Worm (Caenorhabditis elegans) whole organism, L4 larva: Measurements from ENCODE around the gene afmd-1.
A peak's percentile ranks its signal among the peaks of the same experiment; 100 is the strongest.

Experiments
- D1046.2 ChIP-seq: fragments of 200-800 bp; sonication (Bioruptor generic); IDR thresholded peaks from 2 replicates; pipeline ENCODE4 v1.3.6; 2022; ENCODE audit warnings: missing genetic modification characterization, missing compliant biosample characterization
- F10B5.3 ChIP-seq: sonication (generic microtip); optimal IDR thresholded peaks from 2 replicates; lab custom pipeline; 2016; ENCODE audit warnings: mild to moderate bottlenecking, missing genetic modification characterization, missing compliant biosample characterization
- R02D3.7 ChIP-seq: fragments of 150-350 bp; sonication (generic microtip); optimal IDR thresholded peaks from 3 replicates; lab custom pipeline; 2014; ENCODE audit warnings: missing biosample characterization, missing genetic modification characterization
- T20F7.1 ChIP-seq: fragments of 200-800 bp; sonication (Bioruptor generic); optimal IDR thresholded peaks from 2 replicates; lab custom pipeline; 2018; ENCODE audit warnings: mild to moderate bottlenecking, missing genetic modification characterization, missing compliant biosample characterization
- T26A8.4 ChIP-seq: fragments of 200-800 bp; sonication (Bioruptor generic); IDR thresholded peaks from 2 replicates; pipeline ENCODE4 v1.3.6; 2022; ENCODE audit warnings: missing genetic modification characterization, missing compliant biosample characterization
- Y48G9A.11 ChIP-seq: fragments of 200-800 bp; sonication (Bioruptor generic); IDR thresholded peaks from 2 replicates; pipeline ENCODE4 v1.3.6; 2022; ENCODE audit warnings: missing genetic modification reagents, missing genetic modification characterization, missing compliant biosample characterization
- Y5F2A.4 ChIP-seq: fragments of 200-800 bp; sonication (Bioruptor generic); optimal IDR thresholded peaks from 2 replicates; lab custom pipeline; 2018; ENCODE audit warnings: mild to moderate bottlenecking, missing genetic modification characterization, missing compliant biosample characterization
- ZK337.2 ChIP-seq: fragments of 200-800 bp; sonication (Bioruptor generic); IDR thresholded peaks from 2 replicates; pipeline ENCODE4 v1.3.6; 2022; ENCODE audit warnings: missing genetic modification reagents, missing genetic modification characterization, missing compliant biosample characterization
- ama-1 ChIP-seq: fragments of 150-350 bp; optimal IDR thresholded peaks from 2 replicates; lab custom pipeline; 2014; ENCODE audit warnings: inconsistent platforms, mixed read lengths
- arid-1 ChIP-seq: fragments of 200-800 bp; sonication (Bioruptor generic); conservative IDR thresholded peaks from 2 replicates; pipeline ENCODE4 v1.3.6; 2022; ENCODE audit warnings: missing genetic modification reagents, missing genetic modification characterization, missing compliant biosample characterization
- ceh-28 ChIP-seq: fragments of 150-350 bp; optimal IDR thresholded peaks from 2 replicates; lab custom pipeline; 2014; ENCODE audit warnings: missing biosample characterization, missing genetic modification reagents, missing genetic modification characterization
- daf-16 ChIP-seq, 3 experiments: sonication (generic microtip); optimal IDR thresholded peaks; 2 replicates each; lab custom pipeline; 2016 to 2017; ENCODE audit warnings: missing genetic modification characterization in 3 of 3, missing genetic modification reagents in 3 of 3, mild to moderate bottlenecking in 2 of 3, missing compliant biosample characterization in 2 of 3, missing biosample characterization in 1 of 3, moderate library complexity in 1 of 3
- daf-8 ChIP-seq: fragments of 200-800 bp; sonication (Bioruptor generic); IDR thresholded peaks from 2 replicates; pipeline ENCODE4 v1.3.6; 2022; ENCODE audit warnings: missing genetic modification characterization, missing compliant biosample characterization
- dmd-6 ChIP-seq: fragments of 200-800 bp; sonication (Bioruptor generic); IDR thresholded peaks from 2 replicates; pipeline ENCODE4 v1.3.6; 2022; ENCODE audit warnings: missing genetic modification reagents, missing genetic modification characterization, missing compliant biosample characterization
- egl-27 ChIP-seq: sonication (generic microtip); optimal IDR thresholded peaks from 3 replicates; lab custom pipeline; 2017; ENCODE audit warnings: missing biosample characterization, missing genetic modification reagents, missing genetic modification characterization
- egl-43 ChIP-seq: fragments of 200-800 bp; sonication (Bioruptor generic); IDR thresholded peaks from 2 replicates; pipeline ENCODE4 v1.3.6; 2022; ENCODE audit warnings: missing genetic modification reagents, missing genetic modification characterization, missing compliant biosample characterization
- fos-1 ChIP-seq: fragments of 150-350 bp; optimal IDR thresholded peaks from 2 replicates; lab custom pipeline; 2014; ENCODE audit warnings: missing biosample characterization, missing genetic modification characterization
- hlh-11 ChIP-seq: fragments of 200-800 bp; sonication (Bioruptor generic); optimal IDR thresholded peaks from 2 replicates; lab custom pipeline; 2018; ENCODE audit warnings: mild to moderate bottlenecking, missing genetic modification characterization, missing compliant biosample characterization
- hlh-30 ChIP-seq: sonication (generic microtip); optimal IDR thresholded peaks from 2 replicates; lab custom pipeline; 2017; ENCODE audit warnings: antibody characterized with exemption, mild to moderate bottlenecking, missing genetic modification characterization, missing compliant biosample characterization; ENCODE audit not compliant: insufficient read depth
- hmg-1.1 ChIP-seq: fragments of 200-800 bp; sonication (Bioruptor generic); IDR thresholded peaks from 2 replicates; pipeline ENCODE4 v1.3.6; 2022; ENCODE audit warnings: missing genetic modification reagents, missing genetic modification characterization, missing compliant biosample characterization
- jun-1 ChIP-seq: fragments of 150-350 bp; optimal IDR thresholded peaks from 2 replicates; lab custom pipeline; 2014; ENCODE audit warnings: missing biosample characterization, missing genetic modification reagents, missing genetic modification characterization
- lin-13 ChIP-seq: fragments of 150-350 bp; optimal IDR thresholded peaks from 2 replicates; lab custom pipeline; 2014; ENCODE audit warnings: missing biosample characterization, missing genetic modification reagents, missing genetic modification characterization
- lin-15B ChIP-seq: fragments of 150-350 bp; sonication (generic microtip); optimal IDR thresholded peaks from 3 replicates; lab custom pipeline; 2014; ENCODE audit warnings: missing biosample characterization, missing genetic modification characterization
- lin-38 ChIP-seq: fragments of 200-800 bp; sonication (Bioruptor generic); IDR thresholded peaks from 2 replicates; pipeline ENCODE4 v1.3.6; 2022; ENCODE audit warnings: missing genetic modification reagents, missing genetic modification characterization, missing compliant biosample characterization
- lsy-2 ChIP-seq, 2 experiments: fragments of 150-350 bp in 1 of 2; sonication (generic microtip) in 1 of 2; optimal IDR thresholded peaks; 2 replicates each; lab custom pipeline; 2014 to 2017; ENCODE audit warnings: missing biosample characterization in 2 of 2, missing genetic modification characterization in 2 of 2
- mdl-1 ChIP-seq, 2 experiments: fragments of 150-350 bp in 1 of 2; sonication (generic microtip) in 1 of 2; optimal IDR thresholded peaks; 2 replicates each; lab custom pipeline; 2014 to 2017; ENCODE audit warnings: missing biosample characterization in 2 of 2, missing genetic modification characterization in 2 of 2
- mdt-29 ChIP-seq: fragments of 200-800 bp; sonication (Bioruptor generic); IDR thresholded peaks from 2 replicates; pipeline ENCODE4 v1.3.6; 2022; ENCODE audit warnings: missing genetic modification reagents, missing genetic modification characterization, missing compliant biosample characterization
- mes-2 ChIP-seq: sonication (generic microtip); optimal IDR thresholded peaks from 2 replicates; lab custom pipeline; 2016; ENCODE audit warnings: missing genotype, mild to moderate bottlenecking, missing genetic modification characterization, missing compliant biosample characterization; ENCODE audit not compliant: poor library complexity, severe bottlenecking
- mxl-2 ChIP-seq: fragments of 200-800 bp; sonication (Bioruptor generic); conservative IDR thresholded peaks from 2 replicates; pipeline ENCODE4 v1.3.6; 2022; ENCODE audit warnings: missing genetic modification reagents, missing genetic modification characterization, missing compliant biosample characterization
- mxl-3 ChIP-seq: fragments of 200-800 bp; sonication (Bioruptor generic); optimal IDR thresholded peaks from 2 replicates; lab custom pipeline; 2018; ENCODE audit warnings: mild to moderate bottlenecking, missing genetic modification characterization, missing compliant biosample characterization
- nhr-237 ChIP-seq: sonication (generic microtip); optimal IDR thresholded peaks from 2 replicates; lab custom pipeline; 2017; ENCODE audit warnings: missing biosample characterization, missing genetic modification characterization
- nhr-25 ChIP-seq: sonication (generic microtip); optimal IDR thresholded peaks from 2 replicates; lab custom pipeline; 2017; ENCODE audit warnings: missing genetic modification characterization, mild to moderate bottlenecking, missing compliant biosample characterization, antibody characterized with exemption, moderate library complexity, borderline replicate concordance; ENCODE audit not compliant: insufficient read depth
- nhr-41 ChIP-seq: fragments of 200-800 bp; sonication (Bioruptor generic); IDR thresholded peaks from 2 replicates; pipeline ENCODE4 v1.3.6; 2022; ENCODE audit warnings: missing genetic modification reagents, missing genetic modification characterization, missing compliant biosample characterization
- nhr-42 ChIP-seq: fragments of 200-800 bp; sonication (Bioruptor generic); IDR thresholded peaks from 2 replicates; pipeline ENCODE4 v1.3.6; 2022; ENCODE audit warnings: missing genetic modification characterization, missing compliant biosample characterization
- nhr-48 ChIP-seq: sonication (generic microtip); optimal IDR thresholded peaks from 2 replicates; lab custom pipeline; 2016; ENCODE audit warnings: mild to moderate bottlenecking, missing genetic modification characterization, missing compliant biosample characterization
- nhr-76 ChIP-seq: fragments of 150-350 bp; optimal IDR thresholded peaks from 2 replicates; lab custom pipeline; 2014; ENCODE audit warnings: missing biosample characterization, missing genetic modification characterization
- php-3 ChIP-seq: fragments of 200-800 bp; sonication (Bioruptor generic); IDR thresholded peaks from 2 replicates; pipeline ENCODE4 v1.3.6; 2022; ENCODE audit warnings: missing genetic modification reagents, missing genetic modification characterization, missing compliant biosample characterization
- pqm-1 ChIP-seq: sonication (generic microtip); optimal IDR thresholded peaks from 2 replicates; lab custom pipeline; 2017; ENCODE audit warnings: missing biosample characterization, missing genetic modification characterization
- snpc-1.2 ChIP-seq: fragments of 200-800 bp; sonication (Bioruptor generic); IDR thresholded peaks from 2 replicates; pipeline ENCODE4 v1.3.6; 2022; ENCODE audit warnings: missing genetic modification reagents, missing genetic modification characterization, missing compliant biosample characterization
- unc-130 ChIP-seq: sonication (generic microtip); optimal IDR thresholded peaks from 2 replicates; lab custom pipeline; 2016; ENCODE audit warnings: missing genetic modification reagents, missing genetic modification characterization, missing compliant biosample characterization
- unc-62 ChIP-seq, 3 experiments: fragments of 150-350 bp in 1 of 3; sonication (generic microtip); optimal IDR thresholded peaks in 2 of 3; peaks in 1 of 3; 1 replicate in 1 of 3; 2 replicates in 2 of 3; lab custom pipeline; 2014 to 2017; ENCODE audit warnings: missing biosample characterization in 3 of 3, missing genetic modification characterization in 3 of 3, missing genetic modification reagents in 3 of 3, missing genotype in 1 of 3
- vab-7 ChIP-seq: fragments of 200-800 bp; sonication (Bioruptor generic); IDR thresholded peaks from 2 replicates; pipeline ENCODE4 v1.3.6; 2022; ENCODE audit warnings: missing genetic modification reagents, missing genetic modification characterization, missing compliant biosample characterization
- zfp-2 ChIP-seq: sonication (generic microtip); optimal IDR thresholded peaks from 2 replicates; lab custom pipeline; 2016; ENCODE audit warnings: mild to moderate bottlenecking, missing genetic modification characterization, missing compliant biosample characterization
- zfp-3 ChIP-seq: fragments of 200-800 bp; sonication (Bioruptor generic); conservative IDR thresholded peaks from 2 replicates; pipeline ENCODE4 v1.3.6; 2022; ENCODE audit warnings: missing genetic modification reagents, missing genetic modification characterization, missing compliant biosample characterization
- ztf-11 ChIP-seq: fragments of 150-350 bp; optimal IDR thresholded peaks from 2 replicates; lab custom pipeline; 2014; ENCODE audit warnings: missing biosample characterization, missing genetic modification characterization

Gene afmd-1

ce11 chrIV:7235382-7235917, 8.6 kb upstream of the afmd-1 start (continued):
- TF ChIP-seq zfp-2 (tag; lab: Kevin White, UChicago), result no peak
- no peak for TF ChIP-seq R02D3.7
- TF ChIP-seq dmd-6, result peak; percentile 69; the same call in 1 of the 2 replicates
- TF ChIP-seq lin-15B, result no peak
- TF ChIP-seq snpc-1.2 (GFP tag; lab: Robert Waterston, UW), result no peak
- no peak for TF ChIP-seq D1046.2 (GFP tag; lab: Robert Waterston, UW)
- TF ChIP-seq hlh-30 (tag; lab: Kevin White, UChicago), result peak; percentile 16

DNA sequence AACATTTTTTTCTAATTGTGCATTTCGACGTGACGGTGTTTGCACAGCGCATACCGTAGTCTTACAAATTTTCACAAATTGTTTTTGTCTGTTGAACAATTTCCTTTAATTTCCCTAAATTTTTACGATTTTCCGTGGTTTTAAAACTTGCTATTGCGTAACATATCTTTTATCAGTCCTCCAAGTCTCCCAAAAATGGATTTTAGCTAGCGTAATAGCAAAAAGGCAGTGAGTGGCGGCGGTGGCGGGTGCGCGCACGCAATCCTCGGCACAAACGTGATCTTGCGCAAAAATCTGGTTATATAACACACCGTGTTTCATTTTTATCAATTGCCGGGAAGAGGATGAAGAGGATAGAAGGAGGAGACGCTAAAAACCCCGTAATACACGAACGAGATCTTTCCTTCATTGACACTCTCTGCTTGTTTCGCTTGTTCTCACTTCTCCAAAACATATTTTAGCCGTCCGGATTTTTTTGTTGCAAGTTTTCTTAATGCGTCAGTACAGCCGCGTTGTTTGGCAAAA, 7.7 kb upstream of the afmd-1 start:
- peak in 1 of 2 experiments; percentile 26 for TF ChIP-seq lsy-2 (tag; optimal IDR thresholded peaks at IDR 0.05; lab: Kevin White, UChicago)
- TF ChIP-seq daf-8 (GFP tag; lab: Robert Waterston, UW), result no peak
- 0 out of 2 replicates have a peak, but pooled peaks have one; percentile 7 for TF ChIP-seq php-3
- TF ChIP-seq vab-7, result no peak
- TF ChIP-seq nhr-76 (tag; lab: Kevin White, UChicago), result no peak
- peak; percentile 20 for TF ChIP-seq hlh-11
- no peak for TF ChIP-seq mdt-29 (GFP tag; lab: Robert Waterston, UW)
- no peak for TF ChIP-seq zfp-3 (GFP tag; lab: Robert Waterston, UW)
- no peak for TF ChIP-seq fos-1 (tag; lab: Kevin White, UChicago)
- TF ChIP-seq egl-43 (GFP tag; lab: Robert Waterston, UW), result no peak
- TF ChIP-seq ZK337.2 (GFP tag; lab: Robert Waterston, UW), result no peak
- no peak for TF ChIP-seq ama-1 (lab: Kevin White, UChicago)
- peak in 1 of 2 experiments; percentile 17 for TF ChIP-seq unc-62 (GFP tag; optimal IDR thresholded peaks at IDR 0.05 in 1 of 2; lab: Kevin White, UChicago)
- TF ChIP-seq unc-62 (tag; optimal IDR thresholded peaks at IDR 0.05; lab: Kevin White, UChicago), result no peak
- TF ChIP-seq F10B5.3 (tag; lab: Kevin White, UChicago), result no peak
- TF ChIP-seq pqm-1 (tag; lab: Kevin White, UChicago), result no peak
- TF ChIP-seq egl-27, result no peak
- TF ChIP-seq mxl-3 (GFP tag; lab: Kevin White, UChicago), result peak; percentile 52
- TF ChIP-seq mes-2 (tag; lab: Kevin White, UChicago), result no peak
- no peak for TF ChIP-seq nhr-25 (tag; lab: Kevin White, UChicago)
- no peak for TF ChIP-seq daf-16 (GFP tag; optimal IDR thresholded peaks at IDR 0.05; lab: Kevin White, UChicago)
- no peak for TF ChIP-seq daf-16 (tag; optimal IDR thresholded peaks at IDR 0.05; lab: Kevin White, UChicago)
- TF ChIP-seq jun-1, result no peak
- no peak for TF ChIP-seq zfp-2 (tag; lab: Kevin White, UChicago)
- no peak for TF ChIP-seq mdl-1 (tag; optimal IDR thresholded peaks at IDR 0.05; lab: Kevin White, UChicago)
- TF ChIP-seq nhr-48, result peak; percentile 31

ce11 chrIV:7237668-7238214, 6.3 kb upstream of the afmd-1 start, which contains the start of gene elo-3:
Gene elo-3 (plus strand): TSS chrIV:7237718.
- TF ChIP-seq T20F7.1 (no peak), F10B5.3 (tag; lab: Kevin White, UChicago) (no peak), T26A8.4 (GFP tag; lab: Robert Waterston, UW) (no peak), Y5F2A.4 (no peak), arid-1 (GFP tag; lab: Robert Waterston, UW) (no peak), egl-27 (no peak), nhr-237 (tag; lab: Kevin White, UChicago) (no peak), ztf-11 (no peak), unc-130 (no peak), Y48G9A.11 (GFP tag; lab: Robert Waterston, UW) (no peak), dmd-6 (peak; percentile 92), nhr-41 (no peak), nhr-76 (tag; lab: Kevin White, UChicago) (no peak), ceh-28 (tag; lab: Kevin White, UChicago) (no peak), hmg-1.1 (GFP tag; lab: Robert Waterston, UW) (no peak), mxl-2 (no peak), nhr-42 (GFP tag; lab: Robert Waterston, UW) (no peak), lin-38 (GFP tag; lab: Robert Waterston, UW) (no peak), lin-13 (no peak), ama-1 (lab: Kevin White, UChicago) (no peak), pqm-1 (tag; lab: Kevin White, UChicago) (peak; percentile 75), mdt-29 (GFP tag; lab: Robert Waterston, UW) (no peak), hlh-30 (tag; lab: Kevin White, UChicago) (no peak), vab-7 (no peak)
